Worm (Caenorhabditis elegans) whole organism, L3 larva: ENCODE data around the gene Y57A10A.27.

ENCODE experiments used
- ama-1 ChIP-seq: fragments of 150-350 bp; optimal IDR thresholded peaks from 2 replicates; lab custom pipeline; 2018
- egl-5 ChIP-seq: fragments of 150-350 bp; optimal IDR thresholded peaks from 2 replicates; lab custom pipeline; 2017; ENCODE audit warnings: missing biosample characterization, missing genetic modification reagents, missing genetic modification characterization, inconsistent platforms
- fos-1 ChIP-seq: fragments of 150-350 bp; optimal IDR thresholded peaks from 2 replicates; lab custom pipeline; 2014; ENCODE audit warnings: missing biosample characterization, missing genetic modification characterization
- hmg-11 ChIP-seq: sonication (generic microtip); optimal IDR thresholded peaks from 2 replicates; lab custom pipeline; 2016; ENCODE audit warnings: missing genetic modification characterization, missing compliant biosample characterization
- jun-1 ChIP-seq: fragments of 150-350 bp; optimal IDR thresholded peaks from 2 replicates; lab custom pipeline; 2014; ENCODE audit warnings: missing biosample characterization, missing genetic modification reagents, missing genetic modification characterization
- lin-39 ChIP-seq: fragments of 150-350 bp; optimal IDR thresholded peaks from 2 replicates; lab custom pipeline; 2018; ENCODE audit warnings: missing biosample characterization, missing genetic modification reagents, missing genetic modification characterization
- mdl-1 ChIP-seq: fragments of 150-350 bp; optimal IDR thresholded peaks from 2 replicates; lab custom pipeline; 2014; ENCODE audit warnings: missing biosample characterization, missing genetic modification characterization
- nhr-11 ChIP-seq: fragments of 150-350 bp; optimal IDR thresholded peaks from 2 replicates; lab custom pipeline; 2014; ENCODE audit warnings: missing biosample characterization, missing genetic modification characterization
- nhr-76 ChIP-seq: fragments of 150-350 bp; sonication (generic microtip); optimal IDR thresholded peaks from 5 replicates; lab custom pipeline; 2014; ENCODE audit warnings: missing biosample characterization, missing genetic modification characterization
- pha-4 ChIP-seq: fragments of 150-350 bp; optimal IDR thresholded peaks from 2 replicates; lab custom pipeline; 2014; ENCODE audit warnings: missing biosample characterization, missing genetic modification reagents, missing genetic modification characterization
- pqm-1 ChIP-seq: fragments of 150-350 bp; optimal IDR thresholded peaks from 2 replicates; lab custom pipeline; 2017; ENCODE audit warnings: missing biosample characterization, missing genetic modification characterization, inconsistent platforms
- unc-62 ChIP-seq: fragments of 150-350 bp; sonication (generic microtip); optimal IDR thresholded peaks from 4 replicates; lab custom pipeline; 2014; ENCODE audit warnings: missing biosample characterization, missing genetic modification reagents, missing genetic modification characterization
- ztf-11 ChIP-seq: fragments of 150-350 bp; optimal IDR thresholded peaks from 2 replicates; lab custom pipeline; 2014; ENCODE audit warnings: missing biosample characterization, missing genetic modification characterization

DNA sequence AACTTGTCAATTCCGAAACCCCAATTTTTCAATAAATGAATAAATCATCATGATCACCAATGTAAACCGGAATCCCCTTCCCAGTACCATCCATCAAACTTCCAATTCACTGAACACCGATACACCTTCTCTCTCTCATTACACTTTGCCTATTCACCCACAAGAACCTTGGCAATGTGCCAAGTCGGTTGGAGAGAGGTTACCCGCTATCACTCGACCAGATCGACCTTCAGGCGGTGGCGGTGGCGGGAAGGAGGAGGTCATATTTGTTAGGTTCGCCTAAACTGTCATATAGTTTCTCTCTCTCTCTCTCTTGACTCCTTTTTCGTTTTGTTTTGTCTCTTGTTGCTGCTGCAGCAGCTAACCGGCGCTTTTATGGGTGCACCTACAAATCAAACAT, 12.3 kb downstream of the Y57A10A.27 start:
- TF ChIP-seq pha-4 (tag; lab: Kevin White, UChicago), result no peak
- no peak for TF ChIP-seq nhr-11
- TF ChIP-seq egl-5 (tag; lab: Kevin White, UChicago), result no peak
- TF ChIP-seq unc-62 (GFP tag; lab: Kevin White, UChicago), result peak; percentile 10
- TF ChIP-seq hmg-11 (tag; lab: Kevin White, UChicago), result peak; percentile 15
- no peak for TF ChIP-seq ama-1 (lab: Kevin White, UChicago)
- no peak for TF ChIP-seq mdl-1 (tag; lab: Kevin White, UChicago)
- TF ChIP-seq lin-39 (tag; lab: Kevin White, UChicago), result no peak
- no peak for TF ChIP-seq fos-1 (tag; lab: Kevin White, UChicago)
- no peak for TF ChIP-seq ztf-11 (tag; lab: Kevin White, UChicago)
- no peak for TF ChIP-seq jun-1 (tag; lab: Kevin White, UChicago)
- no peak for TF ChIP-seq pqm-1
- TF ChIP-seq nhr-76 (tag; lab: Kevin White, UChicago), result no peak
